Fruit fly (Drosophila melanogaster) whole organism, embryonic: Measurements from ENCODE around the gene CG1971.
A peak's percentile ranks its signal among the peaks of the same experiment; 100 is the strongest.

Source experiments
- CG10209 ChIP-seq: fragments of 200-800 bp; sonication (Bioruptor generic); optimal IDR thresholded peaks from 3 replicates; lab custom pipeline; 2017; ENCODE audit warnings: missing biosample characterization, mild to moderate bottlenecking, missing genetic modification characterization, missing genetic modification reagents
- CG11695 ChIP-seq: fragments of 200-800 bp; sonication (Bioruptor generic); IDR thresholded peaks from 3 replicates; pipeline ENCODE4 v1.3.6; 2022; ENCODE audit warnings: missing biosample characterization, missing genetic modification characterization
- CG12299 ChIP-seq: fragments of 200-800 bp; sonication (Bioruptor generic); optimal IDR thresholded peaks from 2 replicates; lab custom pipeline; 2018; ENCODE audit warnings: missing biosample characterization, mild to moderate bottlenecking, missing genetic modification characterization
- CG1233 ChIP-seq: fragments of 200-800 bp; sonication (Bioruptor generic); optimal IDR thresholded peaks from 4 replicates; lab custom pipeline; 2018; ENCODE audit warnings: missing biosample characterization, mild to moderate bottlenecking, missing genetic modification characterization
- CG13287 ChIP-seq: fragments of 200-800 bp; sonication (Bioruptor generic); IDR thresholded peaks from 2 replicates; pipeline ENCODE4 v1.3.6; 2022; ENCODE audit warnings: missing biosample characterization, missing genetic modification characterization; ENCODE audit not compliant: partially characterized antibody
- CG13296 ChIP-seq: fragments of 200-800 bp; sonication (Bioruptor generic); optimal IDR thresholded peaks from 3 replicates; lab custom pipeline; 2018; ENCODE audit warnings: missing biosample characterization, mild to moderate bottlenecking, missing genetic modification characterization
- CG14965 ChIP-seq: fragments of 200-800 bp; sonication (Bioruptor generic); optimal IDR thresholded peaks from 2 replicates; lab custom pipeline; 2016; ENCODE audit warnings: missing biosample characterization, missing genetic modification characterization, borderline replicate concordance
- CG15479 ChIP-seq: fragments of 200-800 bp; sonication (Bioruptor generic); optimal IDR thresholded peaks from 3 replicates; lab custom pipeline; 2019; ENCODE audit warnings: missing biosample characterization, mild to moderate bottlenecking, missing genetic modification characterization, moderate library complexity
- CG16863 ChIP-seq: fragments of 200-800 bp; sonication (Bioruptor generic); optimal IDR thresholded peaks from 3 replicates; lab custom pipeline; 2016; ENCODE audit warnings: missing biosample characterization, missing genetic modification characterization
- CG17186 ChIP-seq: fragments of 200-800 bp; sonication (Bioruptor generic); optimal IDR thresholded peaks from 3 replicates; lab custom pipeline; 2017; ENCODE audit warnings: missing biosample characterization, missing genetic modification reagents, missing genetic modification characterization
- CG18599 ChIP-seq: fragments of 200-800 bp; sonication (Bioruptor generic); optimal IDR thresholded peaks from 3 replicates; lab custom pipeline; 2017; ENCODE audit warnings: missing biosample characterization, missing genetic modification characterization, mild to moderate bottlenecking, moderate library complexity, missing genetic modification reagents
- CG3163 ChIP-seq: fragments of 200-800 bp; sonication (Bioruptor generic); optimal IDR thresholded peaks from 3 replicates; lab custom pipeline; 2016; ENCODE audit warnings: missing biosample characterization, missing genetic modification characterization
- CG6765 ChIP-seq: fragments of 200-800 bp; sonication (Bioruptor generic); optimal IDR thresholded peaks from 3 replicates; lab custom pipeline; 2017; ENCODE audit warnings: missing biosample characterization, mild to moderate bottlenecking, missing genetic modification characterization
- CG6854 ChIP-seq: fragments of 200-800 bp; sonication (Bioruptor generic); optimal IDR thresholded peaks from 3 replicates; lab custom pipeline; 2017; ENCODE audit warnings: missing biosample characterization, mild to moderate bottlenecking, missing genetic modification characterization
- CG8944 ChIP-seq: fragments of 200-800 bp; sonication (Bioruptor generic); optimal IDR thresholded peaks from 3 replicates; lab custom pipeline; 2016; ENCODE audit warnings: missing biosample characterization, missing genetic modification characterization
- CG9215 ChIP-seq: fragments of 200-800 bp; sonication (Bioruptor generic); IDR thresholded peaks from 2 replicates; pipeline ENCODE4 v1.3.6; 2022; ENCODE audit warnings: missing biosample characterization, missing genetic modification characterization
- CG9797 ChIP-seq: fragments of 200-800 bp; sonication (Bioruptor generic); optimal IDR thresholded peaks from 3 replicates; lab custom pipeline; 2018; ENCODE audit warnings: missing biosample characterization, mild to moderate bottlenecking, missing genetic modification characterization
- ERR ChIP-seq: fragments of 200-800 bp; sonication (Bioruptor generic); optimal IDR thresholded peaks from 2 replicates; lab custom pipeline; 2016; ENCODE audit warnings: missing biosample characterization, missing genetic modification characterization
- HmgZ ChIP-seq: fragments of 200-800 bp; sonication (Bioruptor generic); optimal IDR thresholded peaks from 2 replicates; lab custom pipeline; 2018; ENCODE audit warnings: missing biosample characterization, mild to moderate bottlenecking, missing genetic modification characterization
- Max ChIP-seq: fragments of 200-800 bp; sonication (Bioruptor generic); optimal IDR thresholded peaks from 2 replicates; lab custom pipeline; 2016; ENCODE audit warnings: missing biosample characterization, mild to moderate bottlenecking, missing genetic modification characterization
- Med ChIP-seq: fragments of 200-800 bp; sonication (Bioruptor generic); peaks from one replicate; lab custom pipeline; 2016; ENCODE audit warnings: missing biosample characterization, missing genetic modification characterization, mild to moderate bottlenecking, inconsistent platforms, moderate library complexity
- Mes4 ChIP-seq: fragments of 200-800 bp; sonication (Bioruptor generic); optimal IDR thresholded peaks from 2 replicates; lab custom pipeline; 2016; ENCODE audit warnings: missing biosample characterization, missing genetic modification characterization
- Rx ChIP-seq: fragments of 200-800 bp; sonication (Bioruptor generic); IDR thresholded peaks from 2 replicates; pipeline ENCODE4 v1.3.6; 2022; ENCODE audit warnings: missing biosample characterization, missing genetic modification characterization
- Vsx1 ChIP-seq: fragments of 200-800 bp; sonication (Bioruptor generic); optimal IDR thresholded peaks from 2 replicates; lab custom pipeline; 2017; ENCODE audit warnings: missing biosample characterization, mild to moderate bottlenecking, missing genetic modification characterization, missing genetic modification reagents
- croc ChIP-seq: fragments of 200-800 bp; sonication (Bioruptor generic); conservative IDR thresholded peaks from 3 replicates; pipeline ENCODE4 v1.3.6; 2022; ENCODE audit warnings: missing biosample characterization, missing genetic modification characterization
- crol ChIP-seq: fragments of 200-800 bp; sonication (Bioruptor generic); IDR thresholded peaks from 2 replicates; pipeline ENCODE4 v1.3.6; 2022; ENCODE audit warnings: missing biosample characterization, missing genetic modification characterization
- disco-r ChIP-seq: fragments of 200-800 bp; sonication (Bioruptor generic); optimal IDR thresholded peaks from 2 replicates; lab custom pipeline; 2016; ENCODE audit warnings: missing biosample characterization, missing genetic modification characterization
- en ChIP-seq: fragments of 200-800 bp; sonication (Bioruptor generic); optimal IDR thresholded peaks from 2 replicates; lab custom pipeline; 2016; ENCODE audit warnings: missing biosample characterization, missing genetic modification characterization
- exex ChIP-seq: fragments of 200-800 bp; sonication (Bioruptor generic); optimal IDR thresholded peaks from 4 replicates; lab custom pipeline; 2018; ENCODE audit warnings: missing biosample characterization, mild to moderate bottlenecking, missing genetic modification characterization, moderate library complexity
- fd3F ChIP-seq: fragments of 200-800 bp; sonication (Bioruptor generic); optimal IDR thresholded peaks from 2 replicates; lab custom pipeline; 2018; ENCODE audit warnings: missing biosample characterization, mild to moderate bottlenecking, missing genetic modification characterization, moderate library complexity
- fd64A ChIP-seq: fragments of 200-800 bp; sonication (Bioruptor generic); optimal IDR thresholded peaks from 3 replicates; lab custom pipeline; 2018; ENCODE audit warnings: missing biosample characterization, mild to moderate bottlenecking, missing genetic modification characterization
- h ChIP-seq: fragments of >200 bp; optimal IDR thresholded peaks from 2 replicates; lab custom pipeline; 2017
- hbn ChIP-seq: fragments of 200-800 bp; sonication (Bioruptor generic); IDR thresholded peaks from 2 replicates; pipeline ENCODE4 v1.3.6; 2022; ENCODE audit warnings: missing biosample characterization, missing genetic modification characterization; ENCODE audit not compliant: partially characterized antibody
- hkb ChIP-seq, 2 experiments: fragments of 200-800 bp in 1 of 2; fragments of >200 bp in 1 of 2; sonication (Bioruptor generic) in 1 of 2; IDR thresholded peaks in 1 of 2; optimal IDR thresholded peaks in 1 of 2; 2 replicates each; pipeline versions ENCODE4 v1.3.6 to Lab custom; 2017 to 2022; ENCODE audit warnings: missing biosample characterization in 1 of 2, missing genetic modification characterization in 1 of 2
- ken ChIP-seq: fragments of 200-800 bp; sonication (Bioruptor generic); IDR thresholded peaks from 3 replicates; pipeline ENCODE4 v1.3.6; 2022; ENCODE audit warnings: missing biosample characterization, missing genetic modification characterization
- kni ChIP-seq: fragments of 200-800 bp; sonication (Bioruptor generic); optimal IDR thresholded peaks from 3 replicates; lab custom pipeline; 2017; ENCODE audit warnings: mild to moderate bottlenecking, missing biosample characterization, missing genetic modification reagents, missing genetic modification characterization
- lab ChIP-seq: fragments of 200-800 bp; sonication (Bioruptor generic); optimal IDR thresholded peaks from 3 replicates; lab custom pipeline; 2017; ENCODE audit warnings: missing biosample characterization, missing genetic modification characterization, mild to moderate bottlenecking, moderate library complexity, missing genetic modification reagents
- lbe ChIP-seq: fragments of 200-800 bp; sonication (Bioruptor generic); optimal IDR thresholded peaks from 2 replicates; lab custom pipeline; 2016; ENCODE audit warnings: missing biosample characterization, mild to moderate bottlenecking, missing genetic modification characterization
- luna ChIP-seq: fragments of 200-800 bp; sonication (Bioruptor generic); optimal IDR thresholded peaks from 2 replicates; lab custom pipeline; 2016; ENCODE audit warnings: missing biosample characterization, missing genetic modification characterization
- nerfin-1 ChIP-seq: fragments of 200-800 bp; sonication (Bioruptor generic); optimal IDR thresholded peaks from 3 replicates; lab custom pipeline; 2019; ENCODE audit warnings: missing biosample characterization, mild to moderate bottlenecking, missing genetic modification characterization, moderate library complexity
- pum ChIP-seq: fragments of 200-800 bp; sonication (Bioruptor generic); optimal IDR thresholded peaks from 2 replicates; lab custom pipeline; 2016; ENCODE audit warnings: missing biosample characterization, missing genetic modification characterization
- pzg ChIP-seq: fragments of 200-800 bp; sonication (Bioruptor generic); optimal IDR thresholded peaks from 3 replicates; lab custom pipeline; 2018; ENCODE audit warnings: missing biosample characterization, mild to moderate bottlenecking, missing genetic modification characterization, moderate library complexity
- stc ChIP-seq: fragments of 200-800 bp; sonication (Bioruptor generic); IDR thresholded peaks from 2 replicates; pipeline ENCODE4 v1.3.6; 2022; ENCODE audit warnings: missing biosample characterization, missing genetic modification characterization
- ttk ChIP-seq: fragments of 200-800 bp; sonication (Bioruptor generic); IDR thresholded peaks from 2 replicates; pipeline ENCODE4 v2.1.2; 2022; ENCODE audit warnings: missing biosample characterization, missing genetic modification characterization
- unc-4 ChIP-seq: fragments of 200-800 bp; sonication (Bioruptor generic); IDR thresholded peaks from 2 replicates; pipeline ENCODE4 v1.3.6; 2022; ENCODE audit warnings: missing biosample characterization, missing genetic modification characterization; ENCODE audit not compliant: partially characterized antibody
- zfh1 ChIP-seq: fragments of 200-800 bp; sonication (Bioruptor generic); IDR thresholded peaks from 3 replicates; pipeline ENCODE4 v1.3.6; 2022; ENCODE audit warnings: missing biosample characterization, missing genetic modification characterization

CG1971 gene

dm6 chr3R:31777482-31778165 lies 27.6 kb upstream of the CG1971 start (continued):
- TF ChIP-seq Med (GFP tag; lab: Kevin White, UChicago) (peak; percentile 83), nerfin-1 (peak; percentile 55), CG6765 (GFP tag; lab: Kevin White, UChicago) (peak; percentile 21), stc (GFP tag; lab: Robert Waterston, UW) (peak; percentile 10; the same call in 1 of the 2 replicates), CG8944 (GFP tag; lab: Kevin White, UChicago) (no peak), CG11695 (GFP tag; lab: Robert Waterston, UW) (0 out of 3 replicates have a peak, but pooled peaks have one; percentile 6), Mes4 (GFP tag; lab: Kevin White, UChicago) (no peak), CG15479 (GFP tag; lab: Kevin White, UChicago) (no peak), CG16863 (GFP tag; lab: Kevin White, UChicago) (no peak), exex (peak; percentile 45), CG12299 (tag; lab: Kevin White, UChicago) (peak; percentile 20), crol (peak; percentile 60), CG18599 (peak; percentile 9), CG3163 (GFP tag; lab: Kevin White, UChicago) (peak; percentile 31), CG1233 (peak; percentile 21), zfh1 (no peak), CG13287 (GFP tag; lab: Robert Waterston, UW) (peak; percentile 33; the same call in 1 of the 2 replicates), hkb (optimal IDR thresholded peaks at IDR 0.05; lab: Kevin White, UChicago) (no peak), hkb (GFP tag; IDR thresholded peaks at IDR 0.05; lab: Robert Waterston, UW) (peak; percentile 11; the same call in 1 of the 2 replicates), CG6854 (GFP tag; lab: Kevin White, UChicago) (peak; percentile 33)

DNA sequence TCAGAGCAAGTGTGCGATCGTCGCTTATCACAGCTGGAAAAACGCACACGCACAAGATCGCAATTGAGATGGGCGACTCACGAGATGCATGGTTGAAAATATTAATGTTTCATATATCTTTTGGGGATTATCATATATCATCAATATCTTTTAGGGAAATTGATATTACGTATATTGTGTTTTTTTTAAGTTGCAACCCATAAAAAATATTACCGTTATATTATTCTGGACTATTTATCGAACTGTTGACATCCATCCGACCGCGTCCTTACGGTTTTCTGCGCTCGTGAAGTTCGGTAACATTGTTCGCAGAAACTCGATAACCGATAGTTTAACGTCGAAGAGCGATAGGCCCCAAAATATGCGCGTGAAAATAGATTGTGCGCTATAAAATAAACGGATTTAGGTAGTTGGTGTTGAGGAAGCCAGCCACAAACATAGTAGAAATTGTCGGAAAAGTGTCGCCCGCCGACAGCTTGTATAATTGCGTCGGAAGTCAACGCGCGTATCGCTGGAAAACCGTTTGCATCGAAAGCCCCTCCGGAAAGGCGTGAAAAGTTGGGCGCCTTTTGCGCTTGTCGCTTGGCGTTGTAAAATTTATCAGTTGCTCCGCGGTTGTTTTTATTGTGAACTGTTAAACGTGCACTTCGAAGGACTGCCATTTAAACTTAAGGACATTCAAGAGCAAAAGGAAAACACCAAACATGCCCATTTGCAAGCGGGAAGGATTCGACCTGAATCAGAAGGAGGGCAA lies 11.4 kb upstream of the CG1971 start, which contains the start of the genes Mccc1 and Acf:
Gene Mccc1, minus strand, starts transcription at position 244 of the 754 bp plus-strand sequence.
Gene Acf, plus strand, starts transcription at position 318 of the 754 bp plus-strand sequence.
- TF ChIP-seq disco-r (GFP tag; lab: Kevin White, UChicago) (no peak), CG9797 (GFP tag; lab: Kevin White, UChicago) (peak; percentile 69), CG15479 (GFP tag; lab: Kevin White, UChicago) (no peak), fd3F (GFP tag; lab: Kevin White, UChicago) (no peak), Vsx1 (no peak), CG14965 (GFP tag; lab: Kevin White, UChicago) (no peak), CG9215 (no peak), CG16863 (GFP tag; lab: Kevin White, UChicago) (peak; percentile 29), kni (no peak), ken (GFP tag; lab: Robert Waterston, UW) (peak; percentile 20; the same call in 1 of the 3 replicates), hbn (GFP tag; lab: Robert Waterston, UW) (peak; percentile 64), h (lab: Kevin White, UChicago) (no peak), CG13296 (GFP tag; lab: Kevin White, UChicago) (no peak), fd64A (GFP tag; lab: Kevin White, UChicago) (no peak), pzg (GFP tag; lab: Kevin White, UChicago) (peak; percentile 79), CG10209 (no peak), lab (GFP tag; lab: Kevin White, UChicago) (no peak), pum (GFP tag; lab: Kevin White, UChicago) (peak; percentile 37), Max (peak; percentile 61), ERR (GFP tag; lab: Kevin White, UChicago) (no peak), luna (GFP tag; lab: Kevin White, UChicago) (no peak), croc (GFP tag; lab: Robert Waterston, UW) (no peak), en (GFP tag; lab: Kevin White, UChicago) (no peak), HmgZ (tag; lab: Kevin White, UChicago) (peak; percentile 47), unc-4 (GFP tag; lab: Robert Waterston, UW) (peak; percentile 57; the same call in 1 of the 2 replicates), ttk (GFP tag; lab: Robert Waterston, UW) (no peak), Rx (GFP tag; lab: Robert Waterston, UW) (no peak), CG3163 (GFP tag; lab: Kevin White, UChicago) (no peak), lbe (GFP tag; lab: Kevin White, UChicago) (no peak), CG17186 (GFP tag; lab: Kevin White, UChicago) (peak; percentile 55)
